Worm (Caenorhabditis elegans): ENCODE results near the gene ZK1307.4.

Gene ZK1307.4

DNA sequence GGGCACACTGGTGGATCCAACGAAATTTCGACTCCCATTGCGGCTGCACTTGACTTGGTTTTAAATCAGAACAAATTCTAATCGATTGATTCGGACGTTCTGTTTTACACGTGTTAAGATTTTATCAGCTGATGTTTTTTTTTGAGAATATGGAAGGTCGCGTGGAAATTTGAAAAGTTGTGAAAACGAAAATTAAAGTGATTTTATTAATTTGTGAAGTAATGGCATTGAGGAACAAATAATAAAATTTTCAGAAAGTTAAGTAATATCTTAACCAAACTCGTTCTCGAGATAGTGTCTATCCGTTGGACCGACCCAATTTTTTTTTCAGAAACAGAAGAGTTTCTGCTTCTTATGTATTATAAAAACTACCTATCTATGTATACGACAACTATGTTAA, at the start of gene ZK1307.4:
ZK1307.4 (minus strand) TSS at position 101 of the 400 bp plus-strand sequence.
- TF ChIP-seq ztf-29 (GFP tag; IDR thresholded peaks at IDR 0.05) (no peak), tab-1 (GFP tag; IDR thresholded peaks at IDR 0.05) (no peak), ztf-23 (GFP tag; IDR thresholded peaks at IDR 0.05) (no peak), flt-1 (GFP tag; IDR thresholded peaks at IDR 0.05) (no peak)

DNA sequence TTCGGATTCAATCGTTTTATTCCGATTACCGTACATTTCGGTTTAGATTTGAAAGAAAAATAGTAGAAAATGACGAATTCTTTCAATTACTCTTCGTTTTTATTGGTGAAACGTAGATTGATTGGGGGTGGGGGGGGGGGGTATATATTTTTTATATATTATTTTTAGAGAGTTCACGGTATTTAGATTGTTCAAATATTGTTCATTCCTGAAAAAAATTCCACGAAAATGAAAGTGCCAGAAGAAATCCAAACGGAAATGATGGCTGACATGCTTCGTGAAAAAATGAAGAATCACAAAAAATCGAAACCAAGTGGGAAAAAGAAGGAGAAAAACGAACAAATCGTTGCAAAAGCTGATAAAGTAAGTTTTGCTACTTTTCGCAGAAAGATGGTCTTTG, 48.8 kb upstream of the ZK1307.4 start, which contains the start of the genes Y53C12A.8 and Y53C12A.7:
Y53C12A.8 (minus strand) TSS at position 101 of the 400 bp plus-strand sequence.
Y53C12A.7 (plus strand) TSS at position 181 of the 400 bp plus-strand sequence.
- TF ChIP-seq flt-1 (GFP tag; IDR thresholded peaks at IDR 0.05) (no peak), tab-1 (GFP tag; IDR thresholded peaks at IDR 0.05) (no peak), ztf-23 (GFP tag; IDR thresholded peaks at IDR 0.05) (no peak), cog-1 (tag; optimal IDR thresholded peaks at IDR 0.05) (no peak), ztf-29 (GFP tag; IDR thresholded peaks at IDR 0.05) (no peak), ref-1 (GFP tag; conservative IDR thresholded peaks at IDR 0.05) (no peak), T22C8.4 (GFP tag; IDR thresholded peaks at IDR 0.05) (no peak), med-1 (GFP tag; optimal IDR thresholded peaks at IDR 0.05; ENCODE audit: insufficient read depth) (no peak), klf-2 (GFP tag; conservative IDR thresholded peaks at IDR 0.05) (no peak)

- TF ChIP-seq klf-2 (GFP tag; conservative IDR thresholded peaks at IDR 0.05) (no peak), T22C8.4 (GFP tag; IDR thresholded peaks at IDR 0.05) (no peak), flt-1 (GFP tag; IDR thresholded peaks at IDR 0.05) (no peak), ztf-23 (GFP tag; IDR thresholded peaks at IDR 0.05) (no peak), ztf-29 (GFP tag; IDR thresholded peaks at IDR 0.05) (no peak), tab-1 (GFP tag; IDR thresholded peaks at IDR 0.05) (no peak), cog-1 (tag; optimal IDR thresholded peaks at IDR 0.05) (no peak), med-1 (GFP tag; optimal IDR thresholded peaks at IDR 0.05; ENCODE audit: insufficient read depth) (no peak), ref-1 (GFP tag; conservative IDR thresholded peaks at IDR 0.05) (no peak)
These were observed 44.3 kb upstream of the ZK1307.4 start for ce11 chrII:9695942-9696341.

DNA sequence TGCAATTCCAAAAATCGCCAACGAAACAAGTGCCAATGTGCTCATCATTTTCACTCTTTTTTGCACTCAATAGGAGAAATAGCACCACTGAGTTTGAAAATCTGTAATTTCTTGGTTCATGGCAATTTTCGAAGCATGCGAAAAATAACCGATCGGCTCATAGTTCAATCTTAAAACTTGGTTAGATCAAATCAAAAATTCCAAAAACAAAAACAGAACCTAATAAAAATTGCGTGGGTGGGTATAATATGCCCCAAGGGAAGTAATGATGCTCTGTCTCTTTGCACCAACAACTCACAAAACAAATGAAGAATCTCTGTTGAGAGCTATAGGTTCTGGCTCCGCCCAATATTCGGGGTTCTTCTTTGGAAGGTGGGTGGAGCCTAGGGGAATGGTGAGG, 40.2 kb upstream of the ZK1307.4 start, which contains the start of gene nlp-11:
nlp-11 (minus strand) TSS at position 101 of the 400 bp plus-strand sequence.
- TF ChIP-seq cog-1 (tag; optimal IDR thresholded peaks at IDR 0.05): no peak
- no peak for TF ChIP-seq flt-1 (GFP tag; IDR thresholded peaks at IDR 0.05)
- TF ChIP-seq med-1 (GFP tag; optimal IDR thresholded peaks at IDR 0.05; ENCODE audit: insufficient read depth): no peak
- TF ChIP-seq ztf-23 (GFP tag; IDR thresholded peaks at IDR 0.05): no peak
- TF ChIP-seq tab-1 (GFP tag; IDR thresholded peaks at IDR 0.05): no peak
- TF ChIP-seq klf-2 (GFP tag; conservative IDR thresholded peaks at IDR 0.05): no peak

ce11 chrII:9690067-9690632, 38.5 kb upstream of the ZK1307.4 start:
- TF ChIP-seq ztf-23 (GFP tag; IDR thresholded peaks at IDR 0.05) (no peak), ztf-29 (GFP tag; IDR thresholded peaks at IDR 0.05) (no peak)

- TF ChIP-seq flt-1 (GFP tag; IDR thresholded peaks at IDR 0.05): no peak
These were observed 35.1 kb upstream of the ZK1307.4 start, which contains the start of gene ZK1320.9 for ce11 chrII:9686663-9687193. TSS of gene ZK1320.9 (minus strand) at chrII:9686713.

DNA sequence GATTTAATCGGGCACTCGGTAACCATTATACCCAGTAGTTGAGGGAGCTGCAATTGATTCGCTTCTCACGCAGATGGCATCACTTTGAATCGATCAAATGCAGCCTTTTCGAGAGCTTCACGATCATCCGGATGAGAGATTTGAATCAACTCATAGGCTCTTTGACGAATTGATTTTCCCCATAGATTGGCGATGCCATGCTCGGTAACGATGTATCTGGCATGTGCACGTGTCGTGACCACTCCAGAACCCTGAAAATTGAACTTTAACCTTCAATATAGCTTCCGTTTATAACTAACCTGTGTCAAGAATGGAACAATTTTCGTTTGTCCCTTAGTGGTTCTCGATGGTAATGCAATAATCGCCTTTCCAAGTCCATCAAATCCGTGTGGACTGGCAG, 32.6 kb upstream of the ZK1307.4 start:
- TF ChIP-seq ztf-23 (GFP tag; IDR thresholded peaks at IDR 0.05): no peak
- no peak for TF ChIP-seq T22C8.4 (GFP tag; IDR thresholded peaks at IDR 0.05)
- no peak for TF ChIP-seq cog-1 (tag; optimal IDR thresholded peaks at IDR 0.05)
- no peak for TF ChIP-seq ref-1 (GFP tag; conservative IDR thresholded peaks at IDR 0.05)
- TF ChIP-seq flt-1 (GFP tag; IDR thresholded peaks at IDR 0.05): no peak
- TF ChIP-seq med-1 (GFP tag; optimal IDR thresholded peaks at IDR 0.05; ENCODE audit: insufficient read depth): no peak
- no peak for TF ChIP-seq ztf-29 (GFP tag; IDR thresholded peaks at IDR 0.05)
- TF ChIP-seq klf-2 (GFP tag; conservative IDR thresholded peaks at IDR 0.05): no peak
- no peak for TF ChIP-seq tab-1 (GFP tag; IDR thresholded peaks at IDR 0.05)

ce11 chrII:9682044-9682443, 30.4 kb upstream of the ZK1307.4 start:
- TF ChIP-seq med-1 (GFP tag; optimal IDR thresholded peaks at IDR 0.05; ENCODE audit: insufficient read depth) (no peak), ztf-23 (GFP tag; IDR thresholded peaks at IDR 0.05) (no peak), ref-1 (GFP tag; conservative IDR thresholded peaks at IDR 0.05) (no peak), tab-1 (GFP tag; IDR thresholded peaks at IDR 0.05) (no peak), cog-1 (tag; optimal IDR thresholded peaks at IDR 0.05) (no peak), T22C8.4 (GFP tag; IDR thresholded peaks at IDR 0.05) (no peak), klf-2 (GFP tag; conservative IDR thresholded peaks at IDR 0.05) (no peak), ztf-29 (GFP tag; IDR thresholded peaks at IDR 0.05) (no peak), flt-1 (GFP tag; IDR thresholded peaks at IDR 0.05) (no peak)

DNA sequence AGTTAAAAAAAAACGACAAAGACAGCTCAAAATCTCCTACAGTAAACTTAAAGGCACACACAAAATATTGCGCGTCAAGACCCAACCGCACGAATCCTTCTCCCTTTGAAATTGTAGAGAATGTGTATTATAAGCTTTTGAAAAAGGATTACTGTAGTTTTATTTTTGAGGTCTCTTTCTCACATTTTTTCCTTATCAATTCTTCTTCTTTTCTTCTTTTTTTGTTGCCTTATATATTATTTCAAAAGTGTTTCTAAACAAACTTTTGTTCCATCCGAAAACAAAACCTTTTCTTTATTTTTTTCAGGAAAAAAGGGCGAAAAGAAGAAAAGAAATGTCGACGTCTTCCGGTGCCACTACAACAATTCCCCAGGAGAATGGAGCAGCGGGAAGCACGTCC, 28.9 kb upstream of the ZK1307.4 start, which contains the start of gene ZK1320.13:
ZK1320.13 (plus strand) TSS at position 301 of the 400 bp plus-strand sequence.
- TF ChIP-seq ref-1 (GFP tag; conservative IDR thresholded peaks at IDR 0.05) (no peak), klf-2 (GFP tag; conservative IDR thresholded peaks at IDR 0.05) (no peak), ztf-29 (GFP tag; IDR thresholded peaks at IDR 0.05) (no peak), cog-1 (tag; optimal IDR thresholded peaks at IDR 0.05) (no peak), tab-1 (GFP tag; IDR thresholded peaks at IDR 0.05) (no peak), T22C8.4 (GFP tag; IDR thresholded peaks at IDR 0.05) (no peak), ztf-23 (GFP tag; IDR thresholded peaks at IDR 0.05) (no peak), flt-1 (GFP tag; IDR thresholded peaks at IDR 0.05) (no peak), med-1 (GFP tag; optimal IDR thresholded peaks at IDR 0.05; ENCODE audit: insufficient read depth) (no peak)

ce11 chrII:9679842-9680241, 28.2 kb upstream of the ZK1307.4 start:
- no peak for TF ChIP-seq cog-1 (tag; optimal IDR thresholded peaks at IDR 0.05)
- no peak for TF ChIP-seq ref-1 (GFP tag; conservative IDR thresholded peaks at IDR 0.05)
- no peak for TF ChIP-seq ztf-29 (GFP tag; IDR thresholded peaks at IDR 0.05)
- no peak for TF ChIP-seq med-1 (GFP tag; optimal IDR thresholded peaks at IDR 0.05; ENCODE audit: insufficient read depth)
- no peak for TF ChIP-seq klf-2 (GFP tag; conservative IDR thresholded peaks at IDR 0.05)
- TF ChIP-seq flt-1 (GFP tag; IDR thresholded peaks at IDR 0.05): no peak
- TF ChIP-seq ztf-23 (GFP tag; IDR thresholded peaks at IDR 0.05): no peak
- TF ChIP-seq T22C8.4 (GFP tag; IDR thresholded peaks at IDR 0.05): no peak
- TF ChIP-seq tab-1 (GFP tag; IDR thresholded peaks at IDR 0.05): no peak
